Fruit fly (Drosophila melanogaster): Measurements from ENCODE around the gene anchor.

The anchor gene

DNA sequence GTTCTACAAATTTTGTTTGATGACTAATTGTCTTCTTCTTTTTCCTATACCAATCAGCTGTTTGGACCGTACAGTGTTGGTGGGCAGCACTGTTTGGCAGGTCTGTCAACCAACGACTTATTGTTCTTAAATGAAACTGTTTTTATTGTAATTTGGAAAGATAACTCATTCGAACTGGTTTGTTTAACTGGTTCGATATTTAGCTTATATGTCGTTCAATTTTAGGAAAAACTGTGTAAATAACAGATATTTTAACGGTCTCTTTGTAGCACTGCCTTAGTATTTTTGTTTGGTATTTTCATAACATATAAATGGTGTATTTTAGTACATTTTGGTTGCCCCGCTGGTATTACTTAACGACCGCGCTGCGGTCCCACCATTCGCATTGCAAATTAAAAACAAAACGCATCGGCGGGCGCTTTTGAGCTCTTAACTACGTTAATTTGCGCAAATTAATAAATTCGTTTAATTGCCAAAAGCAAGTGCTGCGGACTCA lies at the start of gene anchor, which contains the start of gene Vps60:
Gene anchor (plus strand): TSS at position 374 of the 496 bp plus-strand sequence.
Gene Vps60 (minus strand): TSS at position 175 of the 496 bp plus-strand sequence.
- no peak for TF ChIP-seq pan (optimal IDR thresholded peaks at IDR 0.05)
- TF ChIP-seq dsf (GFP tag; optimal IDR thresholded peaks at IDR 0.05; ENCODE audit: borderline replicate concordance), result peak; percentile 50
- no peak for TF ChIP-seq CrebA (GFP tag; optimal IDR thresholded peaks at IDR 0.05; ENCODE audit: borderline replicate concordance)
- no peak for TF ChIP-seq GATAd (GFP tag; optimal IDR thresholded peaks at IDR 0.05)
- TF ChIP-seq fru (GFP tag; optimal IDR thresholded peaks at IDR 0.05), result peak; percentile 78
- peak; percentile 90 for TF ChIP-seq Hnf4 (GFP tag; optimal IDR thresholded peaks at IDR 0.05)
- TF ChIP-seq sage (GFP tag; optimal IDR thresholded peaks at IDR 0.05), result peak; percentile 47
- no peak for TF ChIP-seq Rel (GFP tag; optimal IDR thresholded peaks at IDR 0.05)
- peak; percentile 86 for TF ChIP-seq Rel (tag; optimal IDR thresholded peaks at IDR 0.05)
- no peak for TF ChIP-seq usp (GFP tag; optimal IDR thresholded peaks at IDR 0.05)
- no peak for TF ChIP-seq jim (GFP tag; optimal IDR thresholded peaks at IDR 0.05)
- peak; percentile 66 for TF ChIP-seq woc (GFP tag; optimal IDR thresholded peaks at IDR 0.05)
- TF ChIP-seq tai (GFP tag; optimal IDR thresholded peaks at IDR 0.05), result peak; percentile 92
- peak; percentile 72 for TF ChIP-seq ey (GFP tag; optimal IDR thresholded peaks at IDR 0.05)
- peak; percentile 14 for TF ChIP-seq Hr83 (GFP tag; optimal IDR thresholded peaks at IDR 0.05; ENCODE audit: poor library complexity, severe bottlenecking)
- peak in 1 of 2 experiments; percentile 79 for TF ChIP-seq foxo (GFP tag; optimal IDR thresholded peaks at IDR 0.05)
- TF ChIP-seq lola (GFP tag; optimal IDR thresholded peaks at IDR 0.05), result no peak
- TF ChIP-seq Jra (GFP tag; optimal IDR thresholded peaks at IDR 0.05), result peak; percentile 93
- TF ChIP-seq dmrt93B (GFP tag; optimal IDR thresholded peaks at IDR 0.05), result peak; percentile 6
- TF ChIP-seq Myc (optimal IDR thresholded peaks at IDR 0.05), result peak; percentile 60
- TF ChIP-seq Mio (GFP tag; optimal IDR thresholded peaks at IDR 0.05), result peak; percentile 29
- TF ChIP-seq h (GFP tag; optimal IDR thresholded peaks at IDR 0.05), result peak; percentile 80
- peak; percentile 82 for TF ChIP-seq rgr (GFP tag; optimal IDR thresholded peaks at IDR 0.05)
- peak; percentile 54 for TF ChIP-seq sv (GFP tag; optimal IDR thresholded peaks at IDR 0.05)
- peak; percentile 84 for TF ChIP-seq brk (GFP tag; optimal IDR thresholded peaks at IDR 0.05)
- no peak for TF ChIP-seq Hr78 (GFP tag; optimal IDR thresholded peaks at IDR 0.05)
- no peak for TF ChIP-seq Dif (GFP tag; optimal IDR thresholded peaks at IDR 0.05; ENCODE audit: partially characterized antibody)
- TF ChIP-seq br (GFP tag; optimal IDR thresholded peaks at IDR 0.05), result peak; percentile 75
- TF ChIP-seq Abd-B (GFP tag; optimal IDR thresholded peaks at IDR 0.05), result no peak
- TF ChIP-seq Dfd (GFP tag; optimal IDR thresholded peaks at IDR 0.05), result no peak
- TF ChIP-seq N (GFP tag; optimal IDR thresholded peaks at IDR 0.05), result no peak
- TF ChIP-seq Sp1 (GFP tag; optimal IDR thresholded peaks at IDR 0.05), result peak; percentile 60
- peak; percentile 63 for TF ChIP-seq psq (GFP tag; optimal IDR thresholded peaks at IDR 0.05)
- no peak for TF ChIP-seq Vsx2 (GFP tag; optimal IDR thresholded peaks at IDR 0.05; ENCODE audit: partially characterized antibody)
- peak; percentile 50 for TF ChIP-seq CG32264 (GFP tag; optimal IDR thresholded peaks at IDR 0.05)
- peak; percentile 44 for TF ChIP-seq HLH106 (tag; optimal IDR thresholded peaks at IDR 0.05)
- TF ChIP-seq OdsH (GFP tag; optimal IDR thresholded peaks at IDR 0.05), result peak; percentile 64
- peak; percentile 28 for TF ChIP-seq CG9705 (GFP tag; optimal IDR thresholded peaks at IDR 0.05)
- TF ChIP-seq dl (GFP tag; optimal IDR thresholded peaks at IDR 0.05; ENCODE audit: insufficient read depth in 1 of 2, partially characterized antibody in 2 of 2), result no peak

DNA sequence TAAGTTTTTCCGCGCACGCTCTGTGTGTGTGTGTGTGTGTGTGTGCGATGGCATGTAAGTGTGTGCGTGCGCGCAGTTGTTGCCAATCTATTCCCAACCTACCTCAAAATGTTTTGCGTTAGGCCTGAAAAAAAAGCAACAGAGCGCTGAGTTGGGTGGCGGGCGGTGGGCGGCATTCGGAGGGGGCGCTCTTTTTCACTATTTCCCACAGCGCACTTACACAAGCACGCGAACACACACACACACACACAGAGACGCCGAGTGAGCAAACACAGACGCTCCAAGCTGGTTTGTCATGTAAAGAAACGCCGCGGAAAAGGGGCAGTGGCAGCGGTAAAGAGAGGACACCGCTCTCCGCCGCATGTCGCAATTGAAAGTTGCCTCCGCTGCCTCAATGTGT lies 49.5 kb upstream of the anchor start:
- TF ChIP-seq Vsx2 (GFP tag; optimal IDR thresholded peaks at IDR 0.05; ENCODE audit: partially characterized antibody) (no peak), Dfd (GFP tag; optimal IDR thresholded peaks at IDR 0.05) (peak; percentile 78)

DNA sequence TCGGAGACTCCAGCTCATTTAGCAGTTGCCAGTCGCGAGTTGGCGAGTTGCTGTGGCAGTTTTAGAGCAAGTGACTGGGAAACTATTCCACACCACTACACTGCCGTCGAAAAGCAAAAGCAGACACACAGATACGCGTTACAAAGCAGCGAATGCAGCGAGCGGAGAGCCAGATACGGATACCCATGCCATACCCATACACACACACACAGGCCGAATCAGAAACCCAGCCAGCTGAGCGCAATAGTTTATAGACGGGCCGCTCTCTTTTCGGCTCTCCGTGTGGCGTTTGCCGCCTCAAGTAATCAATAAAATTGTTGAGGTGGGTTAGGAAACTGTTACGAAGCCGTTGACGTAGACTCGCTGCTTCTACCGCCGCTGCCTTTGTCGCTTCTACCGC lies 47.8 kb upstream of the anchor start:
- peak; percentile 72 for TF ChIP-seq Dif (GFP tag; optimal IDR thresholded peaks at IDR 0.05; ENCODE audit: partially characterized antibody)
- no peak for TF ChIP-seq N (GFP tag; optimal IDR thresholded peaks at IDR 0.05)
- TF ChIP-seq h (GFP tag; optimal IDR thresholded peaks at IDR 0.05), result peak; percentile 35
- TF ChIP-seq GATAd (GFP tag; optimal IDR thresholded peaks at IDR 0.05), result no peak
- TF ChIP-seq dl (GFP tag; optimal IDR thresholded peaks at IDR 0.05; ENCODE audit: insufficient read depth in 1 of 2, partially characterized antibody in 2 of 2), result peak; percentile 31 to 40
- TF ChIP-seq fru (GFP tag; optimal IDR thresholded peaks at IDR 0.05), result peak; percentile 35
- no peak for TF ChIP-seq brk (GFP tag; optimal IDR thresholded peaks at IDR 0.05)
